Fruit fly (Drosophila melanogaster): Measurements from ENCODE around the gene Yp3.

Gene Yp3

DNA sequence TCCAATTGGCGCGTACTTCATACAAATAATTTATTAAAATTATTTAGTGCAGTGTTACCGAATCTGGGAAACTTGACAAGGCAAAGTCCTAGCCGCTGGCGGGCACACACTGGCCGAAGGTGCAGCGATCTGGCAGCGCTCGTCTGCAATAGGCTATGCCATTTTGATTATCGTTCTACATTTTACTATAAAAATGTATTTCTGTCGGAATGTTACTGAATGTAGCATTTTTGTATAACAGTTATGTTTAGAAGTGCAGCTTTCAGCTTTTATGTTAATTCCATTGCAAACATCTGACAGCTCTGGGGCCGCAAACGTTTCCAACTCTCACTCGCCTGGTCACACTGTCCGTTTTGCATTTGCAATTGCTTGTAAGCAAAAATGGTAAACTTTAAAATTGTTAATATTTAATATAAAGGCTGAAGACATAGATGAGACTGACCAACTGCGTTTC is 14.7 kb upstream of the Yp3 start, which contains the start of gene Grip91 (continued):
- no peak for TF ChIP-seq CG4820 (GFP tag; optimal IDR thresholded peaks at IDR 0.05)
- no peak for TF ChIP-seq mirr (GFP tag; optimal IDR thresholded peaks at IDR 0.05)
- TF ChIP-seq BtbVII (GFP tag; optimal IDR thresholded peaks at IDR 0.05): no peak
- TF ChIP-seq her (GFP tag; optimal IDR thresholded peaks at IDR 0.05): no peak
- TF ChIP-seq p53 (GFP tag; optimal IDR thresholded peaks at IDR 0.05): no peak
- no peak for TF ChIP-seq Dfd (GFP tag; optimal IDR thresholded peaks at IDR 0.05)
- peak; percentile 95 for TF ChIP-seq hkb (optimal IDR thresholded peaks at IDR 0.05)
- no peak for TF ChIP-seq hkb (GFP tag; IDR thresholded peaks at IDR 0.05)
- TF ChIP-seq CG17186 (GFP tag; optimal IDR thresholded peaks at IDR 0.05): no peak
- TF ChIP-seq gsb (GFP tag; IDR thresholded peaks at IDR 0.05): no peak
- TF ChIP-seq Gug (GFP tag; IDR thresholded peaks at IDR 0.05): no peak
- no peak for TF ChIP-seq CG8944 (GFP tag; optimal IDR thresholded peaks at IDR 0.05)
- TF ChIP-seq gro (GFP tag; optimal IDR thresholded peaks at IDR 0.05): no peak
- TF ChIP-seq gce (GFP tag; IDR thresholded peaks at IDR 0.05): no peak
- no peak for TF ChIP-seq Blimp-1 (GFP tag; optimal IDR thresholded peaks at IDR 0.05)
- no peak for TF ChIP-seq Awh (GFP tag; IDR thresholded peaks at IDR 0.05)
- no peak for TF ChIP-seq D (optimal IDR thresholded peaks at IDR 0.05)
- TF ChIP-seq D (GFP tag; optimal IDR thresholded peaks at IDR 0.05): no peak
- TF ChIP-seq pfk (GFP tag; optimal IDR thresholded peaks at IDR 0.05): no peak
- TF ChIP-seq ems (GFP tag; optimal IDR thresholded peaks at IDR 0.05): no peak
- no peak for TF ChIP-seq vfl (GFP tag; optimal IDR thresholded peaks at IDR 0.05)
- no peak for TF ChIP-seq dati (GFP tag; IDR thresholded peaks at IDR 0.05)
- peak; percentile 60 for TF ChIP-seq row (GFP tag; IDR thresholded peaks at IDR 0.05)
- TF ChIP-seq Doc2 (GFP tag; IDR thresholded peaks at IDR 0.05): no peak
- no peak for TF ChIP-seq Fer3 (tag; optimal IDR thresholded peaks at IDR 0.05)
- peak; percentile 15 for TF ChIP-seq CG11504 (tag; optimal IDR thresholded peaks at IDR 0.05)
- no peak for TF ChIP-seq h (optimal IDR thresholded peaks at IDR 0.05)
- TF ChIP-seq ase (GFP tag; IDR thresholded peaks at IDR 0.05): no peak
- no peak for TF ChIP-seq CG11093 (GFP tag; IDR thresholded peaks at IDR 0.05)
- TF ChIP-seq lov (optimal IDR thresholded peaks at IDR 0.05): no peak
- no peak for TF ChIP-seq lov (GFP tag; IDR thresholded peaks at IDR 0.05)
- peak; percentile 39 for TF ChIP-seq CG33213 (GFP tag; optimal IDR thresholded peaks at IDR 0.05)
- no peak for TF ChIP-seq CG13424 (tag; optimal IDR thresholded peaks at IDR 0.05)
- no peak for TF ChIP-seq CG5953 (GFP tag; IDR thresholded peaks at IDR 0.05)
- TF ChIP-seq gfzf (GFP tag; optimal IDR thresholded peaks at IDR 0.05): peak; percentile 87
- TF ChIP-seq CG1792 (GFP tag; optimal IDR thresholded peaks at IDR 0.05): no peak
- TF ChIP-seq CG18476 (GFP tag; optimal IDR thresholded peaks at IDR 0.05): no peak
- TF ChIP-seq CG10654 (GFP tag; optimal IDR thresholded peaks at IDR 0.05): no peak
- TF ChIP-seq ac (GFP tag; optimal IDR thresholded peaks at IDR 0.05): no peak
- no peak for TF ChIP-seq CG3407 (GFP tag; optimal IDR thresholded peaks at IDR 0.05)
- TF ChIP-seq CG10274 (GFP tag; optimal IDR thresholded peaks at IDR 0.05): no peak
- TF ChIP-seq CG17385 (GFP tag; optimal IDR thresholded peaks at IDR 0.05): no peak
- TF ChIP-seq cato (GFP tag; optimal IDR thresholded peaks at IDR 0.05; ENCODE audit: borderline replicate concordance): no peak
- no peak for TF ChIP-seq NFAT (GFP tag; IDR thresholded peaks at IDR 0.05)
- TF ChIP-seq CG2875 (GFP tag; optimal IDR thresholded peaks at IDR 0.05): no peak
- TF ChIP-seq tap (tag; optimal IDR thresholded peaks at IDR 0.05): no peak
- no peak for TF ChIP-seq Hr39 (optimal IDR thresholded peaks at IDR 0.05)
- no peak for TF ChIP-seq Abd-B (GFP tag; optimal IDR thresholded peaks at IDR 0.05)
- no peak for TF ChIP-seq Aef1 (GFP tag; IDR thresholded peaks at IDR 0.05)
- TF ChIP-seq dmrt99B (tag; optimal IDR thresholded peaks at IDR 0.05): no peak
- no peak for TF ChIP-seq CG18262 (tag; optimal IDR thresholded peaks at IDR 0.05)
- TF ChIP-seq CG14965 (GFP tag; optimal IDR thresholded peaks at IDR 0.05; ENCODE audit: borderline replicate concordance): no peak
- no peak for TF ChIP-seq Max (GFP tag; optimal IDR thresholded peaks at IDR 0.05)
- TF ChIP-seq CG12744 (GFP tag; optimal IDR thresholded peaks at IDR 0.05): no peak
